Fruit fly (Drosophila melanogaster): ENCODE measurements around the gene Frl.

Frl gene

DNA sequence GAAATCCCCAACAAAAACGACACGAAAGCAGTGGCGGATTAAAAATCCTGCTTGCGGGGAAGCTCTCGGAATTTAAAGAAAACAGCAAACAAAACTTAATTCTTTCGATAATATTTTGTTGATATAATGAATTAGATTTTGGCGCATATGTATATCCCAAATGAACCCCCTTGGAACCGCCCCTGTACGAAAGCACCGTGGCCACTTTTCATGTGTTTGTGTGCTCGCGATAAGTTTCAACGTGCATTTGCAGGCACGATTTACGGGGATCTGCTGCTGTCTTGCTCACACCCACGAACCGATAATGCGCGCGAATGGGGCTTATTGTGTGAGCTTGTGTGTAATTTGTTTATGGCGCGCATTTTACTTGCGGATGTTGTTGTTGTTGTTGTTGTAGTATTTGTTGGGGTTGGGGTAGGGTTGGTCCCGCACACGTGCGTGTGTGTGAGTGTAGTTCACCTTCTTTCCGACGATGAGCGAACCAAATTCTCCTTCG lies 48.0 kb upstream of the Frl start (continued):
- peak; percentile 98 for TF ChIP-seq slbo (GFP tag; IDR thresholded peaks at IDR 0.05)
- TF ChIP-seq inv (GFP tag; IDR thresholded peaks at IDR 0.05; ENCODE audit: partially characterized antibody): peak; percentile 39; the same call in 1 of the 2 replicates
- peak; percentile 76 for TF ChIP-seq Hand (GFP tag; optimal IDR thresholded peaks at IDR 0.05)
- TF ChIP-seq scrt (GFP tag; optimal IDR thresholded peaks at IDR 0.05): peak; percentile 86
- TF ChIP-seq CG2678 (tag; optimal IDR thresholded peaks at IDR 0.05): peak; percentile 97
- peak; percentile 98 for TF ChIP-seq sisA (GFP tag; IDR thresholded peaks at IDR 0.05)
- peak; percentile 91 for TF ChIP-seq kay (GFP tag; optimal IDR thresholded peaks at IDR 0.05)
- TF ChIP-seq CG16815 (GFP tag; optimal IDR thresholded peaks at IDR 0.05): peak; percentile 85
- peak; percentile 93 for TF ChIP-seq CG10543 (GFP tag; optimal IDR thresholded peaks at IDR 0.05)
- no peak for TF ChIP-seq nau (GFP tag; optimal IDR thresholded peaks at IDR 0.05)
- TF ChIP-seq sens-2 (GFP tag; IDR thresholded peaks at IDR 0.05): peak; percentile 86
- peak; percentile 96 for TF ChIP-seq CG18599 (GFP tag; optimal IDR thresholded peaks at IDR 0.05)
- no peak for TF ChIP-seq Scr (GFP tag; IDR thresholded peaks at IDR 0.05; ENCODE audit: partially characterized antibody)
- no peak for TF ChIP-seq CG13287 (GFP tag; IDR thresholded peaks at IDR 0.05; ENCODE audit: partially characterized antibody)
- TF ChIP-seq CG14710 (tag; optimal IDR thresholded peaks at IDR 0.05): peak; percentile 85
- no peak for TF ChIP-seq Doc3 (GFP tag; IDR thresholded peaks at IDR 0.05; ENCODE audit: partially characterized antibody)
- TF ChIP-seq CG11398 (GFP tag; optimal IDR thresholded peaks at IDR 0.05): peak; percentile 90
- peak; percentile 94 for TF ChIP-seq dm (GFP tag; optimal IDR thresholded peaks at IDR 0.05)
- TF ChIP-seq bowl (GFP tag; IDR thresholded peaks at IDR 0.05): peak; percentile 93
- peak; percentile 86 for TF ChIP-seq Myb (GFP tag; optimal IDR thresholded peaks at IDR 0.05)
- TF ChIP-seq CG9817 (tag; optimal IDR thresholded peaks at IDR 0.05): peak; percentile 95
- peak; percentile 65 for TF ChIP-seq B-H2 (GFP tag; optimal IDR thresholded peaks at IDR 0.05)
- TF ChIP-seq p53 (GFP tag; optimal IDR thresholded peaks at IDR 0.05): peak; percentile 87
- TF ChIP-seq sqz (GFP tag; optimal IDR thresholded peaks at IDR 0.05): no peak
- TF ChIP-seq az2 (GFP tag; optimal IDR thresholded peaks at IDR 0.05): peak; percentile 95
- TF ChIP-seq Jarid2 (GFP tag; optimal IDR thresholded peaks at IDR 0.05): peak; percentile 80
- TF ChIP-seq CG11456 (GFP tag; IDR thresholded peaks at IDR 0.05): peak; percentile 88
- peak; percentile 96 for TF ChIP-seq pum (GFP tag; optimal IDR thresholded peaks at IDR 0.05)
- TF ChIP-seq z (GFP tag; IDR thresholded peaks at IDR 0.05): no peak
- peak; percentile 82 for TF ChIP-seq CG8359 (GFP tag; optimal IDR thresholded peaks at IDR 0.05; ENCODE audit: borderline replicate concordance)
- TF ChIP-seq ewg (GFP tag; optimal IDR thresholded peaks at IDR 0.05): peak; percentile 92
- TF ChIP-seq stwl (tag; optimal IDR thresholded peaks at IDR 0.05): no peak
- TF ChIP-seq sug (tag; optimal IDR thresholded peaks at IDR 0.05): peak; percentile 93
- TF ChIP-seq lola (GFP tag; optimal IDR thresholded peaks at IDR 0.05): peak in 1 of 3 experiments; percentile 77
- peak; percentile 94 for TF ChIP-seq Blimp-1 (GFP tag; optimal IDR thresholded peaks at IDR 0.05)
- peak; percentile 95 to 97 for TF ChIP-seq bsh (GFP tag; optimal IDR thresholded peaks at IDR 0.05)
- TF ChIP-seq sr (GFP tag; IDR thresholded peaks at IDR 0.05): peak; percentile 75; the same call in 2 of the 3 replicates
- TF ChIP-seq CG3847 (GFP tag; IDR thresholded peaks at IDR 0.05): peak; percentile 93
- peak; percentile 92 for TF ChIP-seq CG4854 (GFP tag; optimal IDR thresholded peaks at IDR 0.05)
- peak; percentile 93 for TF ChIP-seq wor (GFP tag; IDR thresholded peaks at IDR 0.05)
- TF ChIP-seq chinmo (GFP tag; IDR thresholded peaks at IDR 0.05; ENCODE audit: partially characterized antibody): peak; percentile 100
- peak; percentile 78 for TF ChIP-seq CG14965 (GFP tag; optimal IDR thresholded peaks at IDR 0.05; ENCODE audit: borderline replicate concordance)
- peak; percentile 89 for TF ChIP-seq CG12299 (tag; optimal IDR thresholded peaks at IDR 0.05)
- peak; percentile 91 for TF ChIP-seq CG17385 (GFP tag; optimal IDR thresholded peaks at IDR 0.05)
- peak; percentile 96 for TF ChIP-seq nmo (GFP tag; optimal IDR thresholded peaks at IDR 0.05)
- peak; percentile 85 for TF ChIP-seq CG11696 (GFP tag; IDR thresholded peaks at IDR 0.05)
- TF ChIP-seq chif (GFP tag; optimal IDR thresholded peaks at IDR 0.05): peak; percentile 95 to 96
- peak; percentile 88 for TF ChIP-seq CG10147 (GFP tag; optimal IDR thresholded peaks at IDR 0.05)
